Fruit fly (Drosophila melanogaster) whole organism: ENCODE data around the gene CG17404.

Source experiments
- Dll ChIP-seq: fragments of >200 bp; optimal IDR thresholded peaks from 2 replicates; lab custom pipeline; 2017
- EcR ChIP-seq, 2 experiments: fragments of >200 bp; optimal IDR thresholded peaks; 2 replicates each; lab custom pipeline; 2017; ENCODE audit warnings: missing biosample characterization in 2 of 2, missing genetic modification characterization in 2 of 2, missing genetic modification reagents in 2 of 2
- pan ChIP-seq: fragments of >200 bp; optimal IDR thresholded peaks from 2 replicates; lab custom pipeline; 2017
- psq ChIP-seq: fragments of >200 bp; optimal IDR thresholded peaks from 2 replicates; lab custom pipeline; 2017
- usp ChIP-seq: fragments of >200 bp; optimal IDR thresholded peaks from 2 replicates; lab custom pipeline; 2017; ENCODE audit warnings: missing biosample characterization, missing genetic modification characterization, mixed read lengths

DNA sequence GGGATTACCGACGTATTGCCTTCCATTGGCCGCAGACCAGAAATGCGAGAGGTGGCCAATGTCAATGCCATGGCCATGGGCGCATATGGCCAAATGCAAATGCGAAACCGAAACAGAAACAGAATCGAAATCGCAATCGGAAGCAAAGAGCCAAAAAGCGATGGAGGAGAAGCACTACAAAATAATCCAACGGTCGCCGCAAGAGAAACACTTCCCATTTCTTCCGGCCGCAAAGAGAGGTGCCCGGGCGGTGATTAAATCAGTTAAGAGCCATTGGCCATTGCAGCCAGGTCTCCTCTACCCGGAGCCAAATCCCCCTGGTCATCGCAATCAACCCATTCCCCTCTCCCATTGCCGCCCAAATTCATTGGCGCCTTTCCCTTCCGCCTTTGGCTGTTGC, 10.6 kb downstream of the CG17404 start, which contains the start of gene CG14742:
- no peak for TF ChIP-seq Dll (lab: Kevin White, UChicago)
- no peak for TF ChIP-seq psq (lab: Kevin White, UChicago)
- no peak for TF ChIP-seq usp
- TF ChIP-seq EcR (GFP tag; optimal IDR thresholded peaks at IDR 0.05; lab: Kevin White, UChicago) = no peak
- no peak for TF ChIP-seq pan (lab: Kevin White, UChicago)
